Worm (Caenorhabditis elegans) whole organism, L3 larva: ENCODE measurements around the gene mesp-1.

ENCODE experiments used
- R02D3.7 ChIP-seq: fragments of 150-350 bp; optimal IDR thresholded peaks from 2 replicates; lab custom pipeline; 2014; ENCODE audit warnings: missing biosample characterization, missing genetic modification characterization
- aly-2 ChIP-seq: fragments of 150-350 bp; optimal IDR thresholded peaks from 2 replicates; lab custom pipeline; 2014; ENCODE audit warnings: missing biosample characterization, missing genetic modification characterization
- ama-1 ChIP-seq: fragments of 150-350 bp; optimal IDR thresholded peaks from 2 replicates; lab custom pipeline; 2018
- ceh-16 ChIP-seq: sonication (generic microtip); optimal IDR thresholded peaks from 2 replicates; lab custom pipeline; 2017; ENCODE audit warnings: missing biosample characterization, missing genetic modification characterization
- ceh-28 ChIP-seq: fragments of 150-350 bp; optimal IDR thresholded peaks from 2 replicates; lab custom pipeline; 2014; ENCODE audit warnings: missing biosample characterization, missing genetic modification reagents, missing genetic modification characterization
- ceh-82 ChIP-seq: fragments of 150-350 bp; optimal IDR thresholded peaks from 2 replicates; lab custom pipeline; 2014; ENCODE audit warnings: missing biosample characterization, missing genetic modification characterization
- ceh-9 ChIP-seq: sonication (generic microtip); optimal IDR thresholded peaks from 2 replicates; lab custom pipeline; 2018; ENCODE audit warnings: missing biosample characterization, missing genetic modification characterization
- daf-12 ChIP-seq: fragments of 150-350 bp; optimal IDR thresholded peaks from 2 replicates; lab custom pipeline; 2014; ENCODE audit warnings: missing biosample characterization, missing genetic modification reagents, missing genetic modification characterization
- egl-27 ChIP-seq: sonication (generic microtip); optimal IDR thresholded peaks from 4 replicates; lab custom pipeline; 2017; ENCODE audit warnings: missing biosample characterization, missing genetic modification reagents, missing genetic modification characterization
- egl-5 ChIP-seq: fragments of 150-350 bp; optimal IDR thresholded peaks from 2 replicates; lab custom pipeline; 2017; ENCODE audit warnings: missing biosample characterization, missing genetic modification reagents, missing genetic modification characterization, inconsistent platforms
- elt-2 ChIP-seq: sonication (generic microtip); optimal IDR thresholded peaks from 2 replicates; lab custom pipeline; 2016; ENCODE audit warnings: missing genetic modification reagents, mild to moderate bottlenecking, missing genetic modification characterization, missing compliant biosample characterization
- eor-1 ChIP-seq, 2 experiments: fragments of 150-350 bp; optimal IDR thresholded peaks; 2 replicates each; lab custom pipeline; 2014 to 2018; ENCODE audit warnings: missing biosample characterization in 2 of 2, missing genetic modification characterization in 2 of 2
- fkh-10 ChIP-seq: sonication (generic microtip); optimal IDR thresholded peaks from 2 replicates; lab custom pipeline; 2017; ENCODE audit warnings: missing biosample characterization, missing genetic modification reagents, missing genetic modification characterization
- fkh-2 ChIP-seq: fragments of 150-350 bp; optimal IDR thresholded peaks from 2 replicates; lab custom pipeline; 2014; ENCODE audit warnings: missing biosample characterization, missing genetic modification reagents, missing genetic modification characterization
- hmg-11 ChIP-seq: sonication (generic microtip); optimal IDR thresholded peaks from 2 replicates; lab custom pipeline; 2016; ENCODE audit warnings: missing genetic modification characterization, missing compliant biosample characterization
- lin-15B ChIP-seq: fragments of 150-350 bp; optimal IDR thresholded peaks from 2 replicates; lab custom pipeline; 2014; ENCODE audit warnings: missing biosample characterization, missing genetic modification characterization
- lin-39 ChIP-seq: fragments of 150-350 bp; optimal IDR thresholded peaks from 2 replicates; lab custom pipeline; 2018; ENCODE audit warnings: missing biosample characterization, missing genetic modification reagents, missing genetic modification characterization
- mdl-1 ChIP-seq: fragments of 150-350 bp; optimal IDR thresholded peaks from 2 replicates; lab custom pipeline; 2014; ENCODE audit warnings: missing biosample characterization, missing genetic modification characterization
- mml-1 ChIP-seq: fragments of 150-350 bp; sonication (generic microtip); optimal IDR thresholded peaks from 3 replicates; lab custom pipeline; 2014; ENCODE audit warnings: missing biosample characterization, missing genetic modification characterization
- nfya-1 ChIP-seq: sonication (generic microtip); optimal IDR thresholded peaks from 2 replicates; lab custom pipeline; 2017; ENCODE audit warnings: missing genetic modification characterization, mild to moderate bottlenecking, missing compliant biosample characterization, antibody characterized with exemption, moderate library complexity; ENCODE audit not compliant: insufficient read depth
- nhr-11 ChIP-seq: fragments of 150-350 bp; optimal IDR thresholded peaks from 2 replicates; lab custom pipeline; 2014; ENCODE audit warnings: missing biosample characterization, missing genetic modification characterization
- nhr-23 ChIP-seq: fragments of 150-350 bp; optimal IDR thresholded peaks from 2 replicates; lab custom pipeline; 2014; ENCODE audit warnings: missing biosample characterization, missing genetic modification reagents, missing genetic modification characterization
- nhr-237 ChIP-seq: fragments of 150-350 bp; optimal IDR thresholded peaks from 2 replicates; lab custom pipeline; 2014; ENCODE audit warnings: missing biosample characterization, missing genetic modification characterization
- nhr-25 ChIP-seq: sonication (generic microtip); optimal IDR thresholded peaks from 2 replicates; lab custom pipeline; 2017; ENCODE audit warnings: missing biosample characterization, missing genetic modification characterization
- nhr-28 ChIP-seq: fragments of 150-350 bp; optimal IDR thresholded peaks from 2 replicates; lab custom pipeline; 2014; ENCODE audit warnings: missing biosample characterization, missing genetic modification characterization
- nhr-43 ChIP-seq: sonication (generic microtip); optimal IDR thresholded peaks from 2 replicates; lab custom pipeline; 2016; ENCODE audit warnings: mild to moderate bottlenecking, missing genetic modification characterization, missing compliant biosample characterization; ENCODE audit not compliant: poor library complexity, severe bottlenecking
- pqm-1 ChIP-seq: fragments of 150-350 bp; optimal IDR thresholded peaks from 2 replicates; lab custom pipeline; 2017; ENCODE audit warnings: missing biosample characterization, missing genetic modification characterization, inconsistent platforms
- sea-2 ChIP-seq: fragments of 150-350 bp; sonication (generic microtip); optimal IDR thresholded peaks from 4 replicates; lab custom pipeline; 2014; ENCODE audit warnings: missing biosample characterization, missing genetic modification reagents, missing genetic modification characterization
- snpc-4 ChIP-seq: fragments of 150-350 bp; optimal IDR thresholded peaks from 2 replicates; lab custom pipeline; 2014; ENCODE audit warnings: missing biosample characterization, missing genetic modification characterization
- unc-62 ChIP-seq: fragments of 150-350 bp; sonication (generic microtip); optimal IDR thresholded peaks from 4 replicates; lab custom pipeline; 2014; ENCODE audit warnings: missing biosample characterization, missing genetic modification reagents, missing genetic modification characterization
- zag-1 ChIP-seq: fragments of 150-350 bp; optimal IDR thresholded peaks from 2 replicates; lab custom pipeline; 2014; ENCODE audit warnings: missing biosample characterization, missing genetic modification characterization
- ztf-11 ChIP-seq: fragments of 150-350 bp; optimal IDR thresholded peaks from 2 replicates; lab custom pipeline; 2014; ENCODE audit warnings: missing biosample characterization, missing genetic modification characterization
- ztf-4 ChIP-seq: fragments of 150-350 bp; optimal IDR thresholded peaks from 2 replicates; lab custom pipeline; 2014; ENCODE audit warnings: missing biosample characterization, missing genetic modification characterization

The mesp-1 gene

DNA sequence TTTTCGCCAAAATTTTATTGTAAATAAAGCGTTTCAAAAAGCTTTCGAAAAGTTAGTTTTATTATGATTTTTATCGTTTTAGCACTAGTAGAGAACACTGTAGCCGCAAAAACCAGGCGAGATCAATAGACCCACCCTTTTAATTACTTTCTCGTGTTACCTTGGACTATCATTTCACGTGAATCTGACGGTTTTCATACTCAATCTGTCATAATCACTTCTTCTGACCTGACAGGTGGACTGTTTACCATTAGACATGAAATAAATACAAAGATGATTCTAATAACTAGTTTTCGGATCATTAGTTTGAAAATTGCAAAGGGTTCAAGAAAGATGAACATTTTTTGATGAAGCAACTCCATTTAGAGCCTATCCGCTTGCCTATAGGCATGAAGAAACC lies 36.0 kb upstream of the mesp-1 start:
- TF ChIP-seq unc-62 (GFP tag; lab: Kevin White, UChicago) = peak; percentile 80
- no peak for TF ChIP-seq aly-2 (tag; lab: Kevin White, UChicago)
- TF ChIP-seq nhr-25 = peak; percentile 64
- TF ChIP-seq ceh-82 = no peak
- no peak for TF ChIP-seq elt-2
- TF ChIP-seq nhr-28 = no peak
- no peak for TF ChIP-seq ceh-16 (tag; lab: Kevin White, UChicago)
- TF ChIP-seq ceh-9 = no peak
- no peak for TF ChIP-seq mml-1 (tag; lab: Kevin White, UChicago)
- TF ChIP-seq egl-27 (tag; lab: Kevin White, UChicago) = peak; percentile 41
- peak; percentile 37 for TF ChIP-seq mdl-1 (tag; lab: Kevin White, UChicago)
- peak; percentile 70 for TF ChIP-seq nhr-23 (tag; lab: Kevin White, UChicago)
- TF ChIP-seq nhr-43 (tag; lab: Kevin White, UChicago) = peak; percentile 11
- TF ChIP-seq, all 47 proteins: peak for 6

DNA sequence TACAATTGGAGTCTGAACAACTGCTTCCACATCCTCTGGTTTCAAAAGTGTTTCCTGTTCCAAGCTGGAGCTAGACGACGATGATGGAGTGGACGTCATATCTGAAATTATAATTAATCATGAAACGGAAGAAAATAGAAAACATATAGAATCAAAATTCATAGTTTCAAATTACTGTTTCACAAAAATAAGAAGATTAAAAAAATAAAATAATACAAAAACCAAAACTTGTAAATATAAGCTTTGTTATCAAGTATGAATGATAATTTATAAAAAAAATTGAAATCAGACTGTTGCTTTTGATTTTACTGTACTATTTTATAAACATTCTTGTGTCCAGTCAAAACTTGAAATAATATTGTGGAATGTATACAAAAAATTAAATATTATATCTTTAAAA lies 35.4 kb upstream of the mesp-1 start, which contains the start of gene str-176:
Gene str-176 (minus strand): TSS at position 101 of the 400 bp plus-strand sequence.
- no peak for TF ChIP-seq nhr-23 (tag; lab: Kevin White, UChicago)

DNA sequence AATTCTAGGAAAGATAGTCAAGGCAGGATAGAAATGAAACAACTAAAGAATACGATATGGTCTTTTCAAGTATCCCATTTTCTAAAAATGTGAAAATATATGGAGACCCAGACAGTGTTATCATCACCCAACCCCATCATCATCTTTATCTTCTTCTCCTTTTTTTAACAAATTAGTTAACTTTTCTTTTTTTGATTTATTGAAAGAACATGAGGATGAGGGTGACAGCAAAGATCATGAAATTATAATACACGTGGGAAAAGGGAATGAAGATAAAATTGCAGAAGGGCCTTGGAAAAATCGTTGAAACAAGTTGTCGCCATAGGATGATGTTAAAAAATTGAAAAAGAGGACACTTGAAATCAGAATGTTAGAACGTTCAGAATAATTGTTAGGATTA lies 34.9 kb upstream of the mesp-1 start:
- TF ChIP-seq snpc-4 (tag; lab: Kevin White, UChicago) (no peak), egl-27 (tag; lab: Kevin White, UChicago) (no peak), eor-1 (tag; optimal IDR thresholded peaks at IDR 0.05; lab: Kevin White, UChicago) (no peak), mdl-1 (tag; lab: Kevin White, UChicago) (no peak), sea-2 (no peak), nhr-23 (tag; lab: Kevin White, UChicago) (no peak), ama-1 (lab: Kevin White, UChicago) (no peak), lin-39 (tag; lab: Kevin White, UChicago) (no peak), ceh-82 (no peak), nfya-1 (tag; lab: Kevin White, UChicago) (no peak), fkh-10 (GFP tag; lab: Kevin White, UChicago) (no peak), pqm-1 (tag; lab: Kevin White, UChicago) (no peak), hmg-11 (tag; lab: Kevin White, UChicago) (no peak), fkh-2 (tag; lab: Kevin White, UChicago) (no peak)
- TF ChIP-seq, all 47 proteins: peak for 0

DNA sequence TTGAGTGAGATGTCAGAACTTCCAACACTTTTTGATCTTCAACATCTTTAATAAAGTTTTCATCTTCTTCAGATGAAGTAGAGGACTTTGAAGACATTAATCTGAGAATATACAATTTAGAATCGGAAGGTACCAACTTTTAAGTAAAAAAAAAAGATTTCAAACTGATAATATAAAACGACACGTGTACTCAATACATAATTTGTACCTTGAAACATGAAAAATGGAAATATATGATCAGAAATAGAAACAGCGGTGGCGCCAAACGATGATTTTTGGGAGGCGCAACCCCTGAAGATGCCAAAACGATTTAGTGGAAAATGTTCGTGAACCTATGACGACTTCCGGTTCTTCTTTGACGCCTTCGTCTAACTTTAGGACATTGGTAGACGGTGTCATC lies 26.6 kb upstream of the mesp-1 start, which contains the start of gene oat-1:
Gene oat-1 (minus strand): TSS at position 101 of the 400 bp plus-strand sequence.
- TF ChIP-seq egl-5 (tag; lab: Kevin White, UChicago) = no peak

DNA sequence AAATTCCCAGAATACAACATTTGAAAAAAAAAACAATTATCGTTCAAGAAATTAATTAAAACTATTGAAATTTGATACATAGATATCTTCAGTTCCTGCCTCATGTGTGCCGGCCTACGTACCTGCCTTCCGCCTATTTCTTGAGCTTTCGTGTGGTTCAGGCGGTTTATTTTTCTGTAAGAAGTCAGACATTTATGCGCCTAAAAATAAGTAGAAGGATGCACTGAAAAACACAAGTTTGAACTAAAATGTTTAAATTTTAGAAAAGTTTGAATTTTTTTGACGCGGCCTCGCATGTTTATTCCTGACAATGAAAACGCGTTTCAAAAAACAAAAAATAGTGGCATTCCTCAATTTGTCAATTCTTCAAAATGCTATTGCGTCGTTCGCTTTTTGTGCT lies 25.4 kb upstream of the mesp-1 start, which contains the start of gene C28C12.11:
Gene C28C12.11 (plus strand): TSS at position 301 of the 400 bp plus-strand sequence.
- TF ChIP-seq nhr-11 (tag; lab: Kevin White, UChicago) (no peak), hmg-11 (tag; lab: Kevin White, UChicago) (no peak), nhr-23 (tag; lab: Kevin White, UChicago) (no peak), nhr-237 (no peak), ceh-16 (tag; lab: Kevin White, UChicago) (no peak), ceh-28 (tag; lab: Kevin White, UChicago) (no peak), lin-15B (no peak), ztf-4 (tag; lab: Kevin White, UChicago) (no peak)

DNA sequence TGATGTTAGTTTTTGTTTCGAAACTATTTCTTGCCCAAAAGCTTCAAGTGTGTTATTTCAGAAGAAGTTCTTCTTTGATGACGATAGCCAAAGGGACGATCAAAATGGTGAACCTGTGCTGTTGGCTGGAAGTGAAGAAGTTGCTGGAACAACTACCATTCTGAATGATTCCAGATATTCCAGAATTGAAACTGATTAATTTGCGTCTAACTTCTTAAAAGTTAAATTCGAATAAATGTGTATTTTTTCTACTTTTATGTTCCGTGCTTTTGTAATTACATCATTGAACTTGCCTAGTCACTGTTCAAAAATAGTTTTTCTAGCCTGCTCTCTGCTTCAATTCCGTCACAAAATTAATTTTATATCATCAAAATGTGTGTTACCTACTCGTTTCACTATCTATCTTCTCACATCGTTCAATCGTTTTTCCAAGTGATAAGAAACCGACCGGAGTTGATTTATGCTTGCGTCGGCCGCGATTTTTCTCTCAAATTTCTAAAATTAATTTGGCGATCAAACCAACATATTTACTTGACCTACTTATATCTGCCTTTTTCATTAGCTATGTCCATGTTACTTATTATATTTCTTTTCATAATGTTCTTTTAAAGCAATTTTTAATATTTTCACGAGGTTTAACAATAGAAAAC lies 24.0 kb upstream of the mesp-1 start:
- TF ChIP-seq ceh-28 (tag; lab: Kevin White, UChicago) (no peak), pqm-1 (tag; lab: Kevin White, UChicago) (peak; percentile 63), egl-27 (tag; lab: Kevin White, UChicago) (no peak), elt-2 (peak; percentile 82), hmg-11 (tag; lab: Kevin White, UChicago) (no peak), ztf-11 (tag; lab: Kevin White, UChicago) (no peak), aly-2 (tag; lab: Kevin White, UChicago) (no peak), egl-5 (tag; lab: Kevin White, UChicago) (no peak), daf-12 (tag; lab: Kevin White, UChicago) (no peak), R02D3.7 (tag; lab: Kevin White, UChicago) (no peak), lin-15B (no peak), unc-62 (GFP tag; lab: Kevin White, UChicago) (no peak), ceh-9 (no peak), eor-1 (tag; optimal IDR thresholded peaks at IDR 0.05; lab: Kevin White, UChicago) (no peak), zag-1 (tag; lab: Kevin White, UChicago) (no peak), snpc-4 (tag; lab: Kevin White, UChicago) (peak; percentile 22)
